Fruit fly (Drosophila melanogaster) whole organism, embryonic: ENCODE data around the gene CG14082.

Experiments used
- Atf6 ChIP-seq: fragments of 200-800 bp; sonication (Bioruptor generic); IDR thresholded peaks from 2 replicates; pipeline ENCODE4 v1.3.6; 2022; ENCODE audit warnings: missing biosample characterization, missing genetic modification characterization
- Blimp-1 ChIP-seq: fragments of 200-800 bp; sonication (Bioruptor generic); optimal IDR thresholded peaks from 3 replicates; lab custom pipeline; 2018; ENCODE audit warnings: missing biosample characterization, missing genetic modification characterization, mild to moderate bottlenecking, moderate library complexity, missing genetic modification reagents
- CG10979 ChIP-seq: fragments of 200-800 bp; sonication (Bioruptor generic); optimal IDR thresholded peaks from 2 replicates; lab custom pipeline; 2018; ENCODE audit warnings: missing biosample characterization, mild to moderate bottlenecking, missing genetic modification characterization, moderate library complexity
- CG12219 ChIP-seq: fragments of 200-800 bp; sonication (Bioruptor generic); optimal IDR thresholded peaks from 3 replicates; lab custom pipeline; 2018; ENCODE audit warnings: missing biosample characterization, mild to moderate bottlenecking, missing genetic modification characterization
- CG12942 ChIP-seq: fragments of 200-800 bp; sonication (Bioruptor generic); optimal IDR thresholded peaks from 3 replicates; lab custom pipeline; 2016; ENCODE audit warnings: missing biosample characterization, missing genetic modification characterization
- CG13775 ChIP-seq: fragments of 200-800 bp; sonication (Bioruptor generic); optimal IDR thresholded peaks from 3 replicates; lab custom pipeline; 2017; ENCODE audit warnings: missing biosample characterization, mild to moderate bottlenecking, missing genetic modification characterization
- CG16779 ChIP-seq: fragments of 200-800 bp; sonication (Bioruptor generic); IDR thresholded peaks from 2 replicates; pipeline ENCODE4 v1.3.6; 2022; ENCODE audit warnings: missing biosample characterization, missing genetic modification characterization
- CG16815 ChIP-seq: fragments of 200-800 bp; sonication (Bioruptor generic); optimal IDR thresholded peaks from 3 replicates; lab custom pipeline; 2017; ENCODE audit warnings: missing biosample characterization, mild to moderate bottlenecking, missing genetic modification characterization
- CG17829 ChIP-seq: fragments of 200-800 bp; optimal IDR thresholded peaks from 2 replicates; lab custom pipeline; 2019; ENCODE audit warnings: missing biosample characterization, mild to moderate bottlenecking, missing genetic modification characterization, moderate library complexity
- CG18262 ChIP-seq: fragments of 200-800 bp; optimal IDR thresholded peaks from 3 replicates; lab custom pipeline; 2019; ENCODE audit warnings: missing biosample characterization, mild to moderate bottlenecking, missing genetic modification characterization, moderate library complexity
- CG18599 ChIP-seq: fragments of 200-800 bp; sonication (Bioruptor generic); optimal IDR thresholded peaks from 3 replicates; lab custom pipeline; 2017; ENCODE audit warnings: missing biosample characterization, missing genetic modification characterization, mild to moderate bottlenecking, moderate library complexity, missing genetic modification reagents
- CG2202 ChIP-seq: fragments of 200-800 bp; sonication (Bioruptor generic); optimal IDR thresholded peaks from 2 replicates; lab custom pipeline; 2018; ENCODE audit warnings: missing biosample characterization, mild to moderate bottlenecking, missing genetic modification characterization
- CG2678 ChIP-seq: fragments of 200-800 bp; sonication (Bioruptor generic); optimal IDR thresholded peaks from 3 replicates; lab custom pipeline; 2019; ENCODE audit warnings: missing biosample characterization, mild to moderate bottlenecking, missing genetic modification characterization, moderate library complexity
- CG31224 ChIP-seq: fragments of 200-800 bp; sonication (Bioruptor generic); IDR thresholded peaks from 2 replicates; pipeline ENCODE4 v1.3.6; 2022; ENCODE audit warnings: missing biosample characterization, missing genetic modification characterization
- CG3163 ChIP-seq: fragments of 200-800 bp; sonication (Bioruptor generic); optimal IDR thresholded peaks from 3 replicates; lab custom pipeline; 2016; ENCODE audit warnings: missing biosample characterization, missing genetic modification characterization
- CG5180 ChIP-seq: fragments of 200-800 bp; sonication (Bioruptor generic); optimal IDR thresholded peaks from 3 replicates; lab custom pipeline; 2017; ENCODE audit warnings: missing biosample characterization, missing genetic modification characterization, mild to moderate bottlenecking, moderate library complexity, missing genetic modification reagents
- CG8359 ChIP-seq: fragments of 200-800 bp; sonication (Bioruptor generic); optimal IDR thresholded peaks from 2 replicates; lab custom pipeline; 2017; ENCODE audit warnings: missing biosample characterization, mild to moderate bottlenecking, missing genetic modification characterization, borderline replicate concordance
- CG8388 ChIP-seq: fragments of 200-800 bp; sonication (Bioruptor generic); optimal IDR thresholded peaks from 2 replicates; lab custom pipeline; 2019; ENCODE audit warnings: missing biosample characterization, mild to moderate bottlenecking, missing genetic modification characterization, moderate library complexity
- CG8944 ChIP-seq: fragments of 200-800 bp; sonication (Bioruptor generic); optimal IDR thresholded peaks from 3 replicates; lab custom pipeline; 2016; ENCODE audit warnings: missing biosample characterization, missing genetic modification characterization
- CHES-1-like ChIP-seq: fragments of 200-800 bp; sonication (Bioruptor generic); optimal IDR thresholded peaks from 2 replicates; lab custom pipeline; 2016; ENCODE audit warnings: missing biosample characterization, missing genetic modification characterization
- CTCF ChIP-seq: fragments of 200-800 bp; sonication (Bioruptor generic); optimal IDR thresholded peaks from 2 replicates; lab custom pipeline; 2017; ENCODE audit warnings: missing biosample characterization, mild to moderate bottlenecking, missing genetic modification characterization, moderate library complexity
- CoRest ChIP-seq: fragments of 200-800 bp; sonication (Bioruptor generic); optimal IDR thresholded peaks from 3 replicates; lab custom pipeline; 2018; ENCODE audit warnings: missing biosample characterization, mild to moderate bottlenecking, missing genetic modification characterization, moderate library complexity
- E2f2 ChIP-seq: fragments of 200-800 bp; sonication (Bioruptor generic); IDR thresholded peaks from 2 replicates; pipeline ENCODE4 v1.3.6; 2022; ENCODE audit warnings: missing biosample characterization, missing genetic modification characterization
- Ets65A ChIP-seq: fragments of 200-800 bp; sonication (Bioruptor generic); peaks from one replicate; lab custom pipeline; 2016; ENCODE audit warnings: missing biosample characterization, missing genetic modification characterization
- Fer1 ChIP-seq: fragments of 200-800 bp; sonication (Bioruptor generic); optimal IDR thresholded peaks from 2 replicates; lab custom pipeline; 2017; ENCODE audit warnings: missing biosample characterization, mild to moderate bottlenecking, missing genetic modification characterization
- Fer2 ChIP-seq: fragments of 200-800 bp; sonication (Bioruptor generic); optimal IDR thresholded peaks from 2 replicates; lab custom pipeline; 2018; ENCODE audit warnings: missing biosample characterization, mild to moderate bottlenecking, missing genetic modification characterization, moderate library complexity
- MESR4 ChIP-seq: fragments of 200-800 bp; sonication (Bioruptor generic); optimal IDR thresholded peaks from 2 replicates; lab custom pipeline; 2018; ENCODE audit warnings: missing biosample characterization, mild to moderate bottlenecking, missing genetic modification characterization, moderate library complexity
- NC2α ChIP-seq: fragments of 200-800 bp; sonication (Bioruptor generic); optimal IDR thresholded peaks from 2 replicates; lab custom pipeline; 2016; ENCODE audit warnings: missing biosample characterization, missing genetic modification characterization
- NC2β ChIP-seq: fragments of 200-800 bp; sonication (Bioruptor generic); optimal IDR thresholded peaks from 2 replicates; lab custom pipeline; 2016; ENCODE audit warnings: missing biosample characterization, missing genetic modification characterization
- Nf-YC ChIP-seq: fragments of 200-800 bp; optimal IDR thresholded peaks from 3 replicates; lab custom pipeline; 2019; ENCODE audit warnings: missing biosample characterization, mild to moderate bottlenecking, missing genetic modification characterization, moderate library complexity
- Oli ChIP-seq: fragments of 200-800 bp; sonication (Bioruptor generic); optimal IDR thresholded peaks from 2 replicates; lab custom pipeline; 2018; ENCODE audit warnings: missing biosample characterization, mild to moderate bottlenecking, missing genetic modification characterization, moderate library complexity
- Pdp1 ChIP-seq, 2 experiments: fragments of 200-800 bp; sonication (Bioruptor generic); optimal IDR thresholded peaks; 3 replicates each; lab custom pipeline; 2016; ENCODE audit warnings: missing biosample characterization in 2 of 2, missing genetic modification characterization in 2 of 2, mild to moderate bottlenecking in 1 of 2, moderate library complexity in 1 of 2
- Scr ChIP-seq: fragments of 200-800 bp; sonication (Bioruptor generic); IDR thresholded peaks from 2 replicates; pipeline ENCODE4 v1.3.6; 2022; ENCODE audit warnings: missing biosample characterization, missing genetic modification characterization; ENCODE audit not compliant: partially characterized antibody
- Sox100B ChIP-seq: fragments of 200-800 bp; sonication (Bioruptor generic); optimal IDR thresholded peaks from 3 replicates; lab custom pipeline; 2018; ENCODE audit warnings: missing biosample characterization, mild to moderate bottlenecking, missing genetic modification characterization
- Ssrp ChIP-seq: fragments of 200-800 bp; sonication (Bioruptor generic); optimal IDR thresholded peaks from 2 replicates; lab custom pipeline; 2018; ENCODE audit warnings: missing biosample characterization, mild to moderate bottlenecking, missing genetic modification characterization, moderate library complexity
- Xbp1 ChIP-seq: fragments of 200-800 bp; sonication (Bioruptor generic); optimal IDR thresholded peaks from 3 replicates; lab custom pipeline; 2016; ENCODE audit warnings: missing biosample characterization, mild to moderate bottlenecking, missing genetic modification characterization
- ara ChIP-seq: fragments of 200-800 bp; sonication (Bioruptor generic); IDR thresholded peaks from 2 replicates; pipeline ENCODE4 v1.3.6; 2022; ENCODE audit warnings: missing biosample characterization, missing genetic modification characterization
- ase ChIP-seq: fragments of 200-800 bp; sonication (Bioruptor generic); IDR thresholded peaks from 3 replicates; pipeline ENCODE4 v1.3.6; 2022; ENCODE audit warnings: missing biosample characterization, missing genetic modification characterization
- btn ChIP-seq: fragments of 200-800 bp; sonication (Bioruptor generic); optimal IDR thresholded peaks from 2 replicates; lab custom pipeline; 2016; ENCODE audit warnings: missing biosample characterization, missing genetic modification characterization
- chinmo ChIP-seq: fragments of 200-800 bp; sonication (Bioruptor generic); IDR thresholded peaks from 4 replicates; pipeline ENCODE4 v1.3.6; 2022; ENCODE audit warnings: missing biosample characterization, missing genetic modification characterization; ENCODE audit not compliant: partially characterized antibody
- dmrt11E ChIP-seq: fragments of 200-800 bp; sonication (Bioruptor generic); optimal IDR thresholded peaks from 3 replicates; lab custom pipeline; 2018; ENCODE audit warnings: missing biosample characterization, mild to moderate bottlenecking, missing genetic modification characterization, moderate library complexity
- dmrt99B ChIP-seq: fragments of 200-800 bp; sonication (Bioruptor generic); optimal IDR thresholded peaks from 2 replicates; lab custom pipeline; 2018; ENCODE audit warnings: missing biosample characterization, mild to moderate bottlenecking, missing genetic modification characterization, moderate library complexity
- gcm ChIP-seq: fragments of 200-800 bp; sonication (Bioruptor generic); optimal IDR thresholded peaks from 2 replicates; lab custom pipeline; 2019; ENCODE audit warnings: missing biosample characterization, mild to moderate bottlenecking, missing genetic modification characterization, moderate library complexity
- gem ChIP-seq: fragments of 200-800 bp; sonication (Bioruptor generic); optimal IDR thresholded peaks from 2 replicates; lab custom pipeline; 2019; ENCODE audit warnings: missing biosample characterization, mild to moderate bottlenecking, missing genetic modification characterization, moderate library complexity
- onecut ChIP-seq: fragments of 200-800 bp; sonication (Bioruptor generic); IDR thresholded peaks from 2 replicates; pipeline ENCODE4 v1.3.6; 2022; ENCODE audit warnings: missing biosample characterization, missing genetic modification characterization
- pita ChIP-seq: fragments of 200-800 bp; sonication (Bioruptor generic); optimal IDR thresholded peaks from 2 replicates; lab custom pipeline; 2017; ENCODE audit warnings: missing biosample characterization, mild to moderate bottlenecking, missing genetic modification characterization
- psq ChIP-seq: fragments of 200-800 bp; sonication (Bioruptor generic); optimal IDR thresholded peaks from 2 replicates; lab custom pipeline; 2017; ENCODE audit warnings: missing biosample characterization, missing genetic modification characterization
- sens ChIP-seq: fragments of 200-800 bp; sonication (Bioruptor generic); peaks from one replicate; lab custom pipeline; 2016; ENCODE audit warnings: missing biosample characterization, missing genetic modification characterization
- tgo ChIP-seq: fragments of 200-800 bp; sonication (Bioruptor generic); IDR thresholded peaks from 3 replicates; pipeline ENCODE4 v1.3.6; 2022; ENCODE audit warnings: missing biosample characterization, missing genetic modification characterization
- toy ChIP-seq: fragments of 200-800 bp; sonication (Bioruptor generic); IDR thresholded peaks from 2 replicates; pipeline ENCODE4 v1.3.6; 2022; ENCODE audit warnings: missing biosample characterization, missing genetic modification characterization
- wdn ChIP-seq: fragments of 200-800 bp; sonication (Bioruptor generic); IDR thresholded peaks from 2 replicates; pipeline ENCODE4 v1.3.6; 2022; ENCODE audit warnings: missing biosample characterization, missing genetic modification characterization

Gene CG14082

dm6 chr3L:19177929-19178328, 39.2 kb upstream of the CG14082 start (continued):
- TF ChIP-seq Xbp1 (GFP tag; lab: Kevin White, UChicago), result peak; percentile 5
- TF ChIP-seq CoRest (tag; lab: Kevin White, UChicago), result peak; percentile 31
- TF ChIP-seq CG8359 (GFP tag; lab: Kevin White, UChicago), result no peak
- TF ChIP-seq Fer2, result no peak
- no peak for TF ChIP-seq NC2β (GFP tag; lab: Kevin White, UChicago)
- peak; percentile 15; the same call in 1 of the 2 replicates for TF ChIP-seq Atf6 (GFP tag; lab: Robert Waterston, UW)
- TF ChIP-seq gem (tag; lab: Kevin White, UChicago), result no peak
- TF ChIP-seq CG10979, result peak; percentile 33
- peak; percentile 28 for TF ChIP-seq Oli (tag; lab: Kevin White, UChicago)
- peak; percentile 85 for TF ChIP-seq sens (GFP tag; lab: Kevin White, UChicago)
- no peak for TF ChIP-seq Fer1
- peak; percentile 24 for TF ChIP-seq CG13775 (GFP tag; lab: Kevin White, UChicago)
- TF ChIP-seq tgo, result no peak
- TF ChIP-seq dmrt11E (tag; lab: Kevin White, UChicago), result peak; percentile 12
- TF ChIP-seq NC2α (GFP tag; lab: Kevin White, UChicago), result no peak
- peak; percentile 93 for TF ChIP-seq CTCF (GFP tag; lab: Kevin White, UChicago)
- TF ChIP-seq toy (GFP tag; lab: Robert Waterston, UW), result no peak
- TF ChIP-seq Pdp1 (GFP tag; optimal IDR thresholded peaks at IDR 0.05; lab: Kevin White, UChicago), result no peak
- TF ChIP-seq CG8388 (GFP tag; lab: Kevin White, UChicago), result no peak
- no peak for TF ChIP-seq psq (GFP tag; lab: Kevin White, UChicago)
- no peak for TF ChIP-seq chinmo (GFP tag; lab: Robert Waterston, UW)
- TF ChIP-seq ara, result 0 out of 2 replicates have a peak, but pooled peaks have one; percentile 35
- TF ChIP-seq CG16815, result no peak
- no peak for TF ChIP-seq Scr (GFP tag; lab: Robert Waterston, UW)
- TF ChIP-seq MESR4 (GFP tag; lab: Kevin White, UChicago), result no peak
- TF ChIP-seq Ssrp, result no peak
- no peak for TF ChIP-seq E2f2 (GFP tag; lab: Robert Waterston, UW)
- no peak for TF ChIP-seq CG2202
- no peak for TF ChIP-seq CG18599
- TF ChIP-seq pita (GFP tag; lab: Kevin White, UChicago), result no peak
- peak; percentile 28 for TF ChIP-seq Sox100B (GFP tag; lab: Kevin White, UChicago)
- TF ChIP-seq ase, result no peak
- no peak for TF ChIP-seq CHES-1-like (GFP tag; lab: Kevin White, UChicago)
- no peak for TF ChIP-seq CG12942 (GFP tag; lab: Kevin White, UChicago)
- peak; percentile 21; the same call in 1 of the 2 replicates for TF ChIP-seq onecut (GFP tag; lab: Robert Waterston, UW)
- TF ChIP-seq btn (GFP tag; lab: Kevin White, UChicago), result no peak
- peak; percentile 11 for TF ChIP-seq Nf-YC (tag; lab: Kevin White, UChicago)
- peak; percentile 5 for TF ChIP-seq dmrt99B (tag; lab: Kevin White, UChicago)
- TF ChIP-seq CG16779, result no peak
- 0 out of 2 replicates have a peak, but pooled peaks have one; percentile 23 for TF ChIP-seq CG31224 (GFP tag; lab: Robert Waterston, UW)
- TF ChIP-seq CG17829 (tag; lab: Kevin White, UChicago), result peak; percentile 25
- TF ChIP-seq gcm (GFP tag; lab: Kevin White, UChicago), result no peak
- TF ChIP-seq CG18262 (tag; lab: Kevin White, UChicago), result peak; percentile 40
- peak; percentile 7 for TF ChIP-seq Blimp-1 (GFP tag; lab: Kevin White, UChicago)
- peak; percentile 88 for TF ChIP-seq Ets65A
- no peak for TF ChIP-seq wdn
- TF ChIP-seq CG2678 (tag; lab: Kevin White, UChicago), result peak; percentile 15
- no peak for TF ChIP-seq CG5180
- TF ChIP-seq CG12219 (GFP tag; lab: Kevin White, UChicago), result no peak
- no peak for TF ChIP-seq CG3163 (GFP tag; lab: Kevin White, UChicago)
- TF ChIP-seq CG8944, result peak; percentile 24
